Worm (Caenorhabditis elegans): ENCODE measurements around the gene F58A6.9.

Gene F58A6.9

DNA sequence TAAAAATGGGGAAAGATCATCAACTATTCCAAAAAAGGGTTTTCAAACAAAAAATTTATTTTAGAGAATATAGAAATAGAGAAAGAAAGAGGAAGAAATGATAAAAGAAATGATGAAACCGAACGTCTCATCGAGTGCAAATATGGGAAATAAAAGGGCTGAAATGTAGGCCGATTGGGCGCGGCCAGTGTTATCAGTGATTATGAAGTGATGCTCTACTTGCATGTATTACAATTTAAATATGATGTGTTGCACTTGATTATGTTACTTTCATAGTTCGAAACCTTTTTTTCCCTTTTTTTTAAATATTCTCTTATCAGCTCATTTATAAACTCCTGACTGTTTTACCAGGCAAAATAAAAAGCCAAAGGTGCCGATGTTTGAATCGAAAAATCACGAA is 33.1 kb upstream of the F58A6.9 start:
- no peak for TF ChIP-seq nhr-11 (tag; optimal IDR thresholded peaks at IDR 0.05)
- peak; percentile 18 for TF ChIP-seq jun-1 (tag; optimal IDR thresholded peaks at IDR 0.05)
- peak; percentile 98 for TF ChIP-seq pqm-1 (tag; optimal IDR thresholded peaks at IDR 0.05)
- peak; percentile 65 for TF ChIP-seq dmd-6 (GFP tag; IDR thresholded peaks at IDR 0.05)
- TF ChIP-seq ztf-11 (tag; optimal IDR thresholded peaks at IDR 0.05) = no peak
- no peak for TF ChIP-seq egl-43 (GFP tag; IDR thresholded peaks at IDR 0.05)
- no peak for TF ChIP-seq T20F7.1 (GFP tag; optimal IDR thresholded peaks at IDR 0.05)
- TF ChIP-seq hlh-11 (tag; optimal IDR thresholded peaks at IDR 0.05) = peak; percentile 67
- TF ChIP-seq ama-1 (optimal IDR thresholded peaks at IDR 0.05) = no peak
- no peak for TF ChIP-seq daf-16 (GFP tag; optimal IDR thresholded peaks at IDR 0.05)
- TF ChIP-seq daf-16 (tag; optimal IDR thresholded peaks at IDR 0.05) = peak; percentile 69
- TF ChIP-seq nhr-77 (tag; optimal IDR thresholded peaks at IDR 0.05) = peak; percentile 60
- peak; percentile 81 for TF ChIP-seq nhr-28 (tag; optimal IDR thresholded peaks at IDR 0.05)
- TF ChIP-seq aha-1 (tag) = peak; percentile 40
- peak; percentile 47; the same call in 1 of the 2 replicates for TF ChIP-seq php-3 (GFP tag; IDR thresholded peaks at IDR 0.05)
- peak; percentile 74 for TF ChIP-seq dve-1 (tag; optimal IDR thresholded peaks at IDR 0.05; ENCODE audit: insufficient read depth)
- TF ChIP-seq gei-8 (GFP tag; optimal IDR thresholded peaks at IDR 0.05) = no peak

DNA sequence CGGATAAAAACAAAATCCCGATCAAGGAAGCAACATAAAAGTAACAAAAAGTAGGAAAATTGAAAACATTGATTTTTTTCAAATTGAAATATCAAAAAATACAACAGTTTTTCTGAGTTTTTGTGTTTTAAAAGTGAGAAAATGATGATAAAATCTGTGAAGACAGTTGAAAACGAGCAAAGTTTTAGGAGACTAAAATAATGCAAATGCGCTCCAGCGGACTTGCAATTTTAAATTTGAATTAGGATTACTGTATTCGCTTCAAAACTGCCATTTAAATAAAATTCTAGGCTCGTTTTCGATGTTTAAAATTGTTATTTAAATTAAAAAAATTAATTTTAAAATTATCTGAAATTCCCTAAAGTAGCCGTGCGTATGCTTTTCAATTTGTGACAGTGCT is 29.3 kb upstream of the F58A6.9 start:
- TF ChIP-seq lin-38 (GFP tag; IDR thresholded peaks at IDR 0.05) = peak; percentile 81
- TF ChIP-seq aha-1 (tag) = peak; percentile 37
- no peak for TF ChIP-seq php-3 (GFP tag; IDR thresholded peaks at IDR 0.05)

DNA sequence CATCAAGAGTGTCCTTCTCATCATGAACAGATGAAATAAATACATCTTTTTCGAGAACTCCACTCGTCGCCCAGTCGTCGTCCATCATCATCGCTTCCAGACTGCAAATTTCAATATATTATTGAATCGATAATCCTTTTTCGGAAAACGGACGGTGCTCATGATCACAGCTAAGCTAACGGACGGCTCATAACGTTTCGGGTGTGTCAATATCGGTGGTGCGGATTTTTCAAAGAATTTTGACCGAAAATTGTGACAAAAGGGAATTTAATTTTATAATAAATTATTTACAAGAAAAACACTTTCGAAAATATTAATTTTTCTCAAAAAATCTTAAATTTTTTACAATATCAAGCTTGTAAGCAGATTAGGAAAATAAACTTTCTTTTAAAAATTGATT is 28.8 kb upstream of the F58A6.9 start, which contains the start of gene crh-2:
Gene crh-2, minus strand, starts transcription at position 101 of the 400 bp plus-strand sequence.
- TF ChIP-seq hlh-30 (tag; optimal IDR thresholded peaks at IDR 0.05; ENCODE audit: insufficient read depth) (no peak), hif-1 (tag; optimal IDR thresholded peaks at IDR 0.05) (no peak), nhr-48 (tag; optimal IDR thresholded peaks at IDR 0.05) (no peak), ama-1 (optimal IDR thresholded peaks at IDR 0.05) (no peak), php-3 (GFP tag; IDR thresholded peaks at IDR 0.05) (no peak), dve-1 (tag; optimal IDR thresholded peaks at IDR 0.05; ENCODE audit: insufficient read depth) (no peak), fos-1 (tag; optimal IDR thresholded peaks at IDR 0.05) (no peak), hlh-11 (tag; optimal IDR thresholded peaks at IDR 0.05) (no peak), nhr-41 (GFP tag; IDR thresholded peaks at IDR 0.05) (no peak), F37D6.2 (tag; optimal IDR thresholded peaks at IDR 0.05) (no peak), mdl-1 (tag; optimal IDR thresholded peaks at IDR 0.05) (no peak), skn-1 (tag; optimal IDR thresholded peaks at IDR 0.05) (no peak), zfp-3 (GFP tag; conservative IDR thresholded peaks at IDR 0.05) (no peak), tra-1 (GFP tag; IDR thresholded peaks at IDR 0.05) (no peak), nhr-10 (tag; optimal IDR thresholded peaks at IDR 0.05) (no peak), ZK337.2 (GFP tag; IDR thresholded peaks at IDR 0.05) (no peak), rbr-2 (tag; optimal IDR thresholded peaks at IDR 0.05) (no peak)

DNA sequence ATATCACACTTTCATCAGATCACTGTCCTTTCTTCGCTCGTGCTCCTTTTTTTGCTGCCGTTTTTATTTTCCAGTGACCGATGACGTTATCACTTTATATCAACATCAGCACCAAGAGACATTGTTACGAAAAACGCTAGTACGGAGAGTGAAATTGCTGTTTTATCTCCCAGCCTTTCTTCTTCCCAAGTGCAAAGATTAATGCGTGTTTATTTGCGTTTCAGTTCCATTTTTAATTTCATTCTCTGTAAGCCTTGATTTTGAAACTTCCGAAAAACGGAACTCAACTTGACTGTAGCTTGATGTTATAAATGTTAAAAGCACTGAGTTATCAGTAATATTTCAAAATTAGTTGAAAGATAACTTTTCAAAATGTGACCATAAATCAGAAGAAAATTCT is 28.2 kb upstream of the F58A6.9 start:
- TF ChIP-seq D1046.2 (GFP tag; IDR thresholded peaks at IDR 0.05) (no peak), snpc-4 (tag; optimal IDR thresholded peaks at IDR 0.05) (no peak), skn-1 (tag; optimal IDR thresholded peaks at IDR 0.05) (no peak), php-3 (GFP tag; IDR thresholded peaks at IDR 0.05) (peak; percentile 73), daf-16 (GFP tag; optimal IDR thresholded peaks at IDR 0.05) (no peak), daf-16 (tag; optimal IDR thresholded peaks at IDR 0.05) (peak; percentile 69), ctbp-1 (GFP tag; IDR thresholded peaks at IDR 0.05) (no peak), cey-2 (tag; optimal IDR thresholded peaks at IDR 0.05; ENCODE audit: borderline replicate concordance, insufficient read depth) (no peak), unc-62 (GFP tag; optimal IDR thresholded peaks at IDR 0.05 in 1 of 2) (no peak), unc-62 (tag; optimal IDR thresholded peaks at IDR 0.05) (no peak), T20F7.1 (GFP tag; optimal IDR thresholded peaks at IDR 0.05) (no peak), dve-1 (tag; optimal IDR thresholded peaks at IDR 0.05; ENCODE audit: insufficient read depth) (peak; percentile 42), ceh-82 (tag; optimal IDR thresholded peaks at IDR 0.05) (no peak), egl-43 (GFP tag; IDR thresholded peaks at IDR 0.05) (no peak), pqm-1 (tag; optimal IDR thresholded peaks at IDR 0.05) (peak; percentile 51), hlh-11 (tag; optimal IDR thresholded peaks at IDR 0.05) (peak; percentile 62), T26A8.4 (GFP tag; IDR thresholded peaks at IDR 0.05) (no peak), mxl-3 (GFP tag; optimal IDR thresholded peaks at IDR 0.05) (no peak), nhr-11 (tag; optimal IDR thresholded peaks at IDR 0.05) (no peak), fkh-10 (GFP tag; optimal IDR thresholded peaks at IDR 0.05) (no peak), nhr-48 (tag; optimal IDR thresholded peaks at IDR 0.05) (peak; percentile 2), aha-1 (tag) (peak; percentile 70), tra-1 (GFP tag; IDR thresholded peaks at IDR 0.05) (no peak)
